Worm (Caenorhabditis elegans): ENCODE results near the gene mdt-8.

mdt-8 gene

DNA sequence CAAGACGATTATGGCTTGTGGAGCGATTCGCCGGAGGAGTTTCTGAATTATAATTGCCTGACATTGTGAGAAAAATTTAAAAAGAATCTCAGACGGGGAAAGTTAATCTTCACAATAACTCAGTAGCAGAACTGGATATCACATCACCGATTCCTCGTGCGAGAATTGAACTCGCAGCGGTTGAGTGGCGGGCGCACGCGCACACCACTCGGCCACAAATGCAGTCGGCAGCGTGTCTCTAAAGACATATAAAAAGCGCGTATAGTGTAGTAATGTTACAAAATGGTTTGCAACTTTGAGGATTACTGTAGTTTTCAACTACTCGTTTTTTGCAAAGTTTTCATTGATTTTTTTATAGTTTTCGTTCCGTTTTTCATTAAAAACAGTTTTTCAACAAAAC is 49.0 kb downstream of the mdt-8 start (continued):
- TF ChIP-seq nhr-232 (tag; optimal IDR thresholded peaks at IDR 0.05), result peak; percentile 94
- no peak for TF ChIP-seq pros-1 (tag; optimal IDR thresholded peaks at IDR 0.05)
- peak; percentile 97 for TF ChIP-seq ceh-24 (tag; optimal IDR thresholded peaks at IDR 0.05)
- TF ChIP-seq pag-3 (tag; optimal IDR thresholded peaks at IDR 0.05; ENCODE audit: borderline replicate concordance), result peak; percentile 80
- TF ChIP-seq dmd-4 (tag; optimal IDR thresholded peaks at IDR 0.05; ENCODE audit: borderline replicate concordance), result peak; percentile 90
- TF ChIP-seq tbx-7 (tag; optimal IDR thresholded peaks at IDR 0.05), result peak; percentile 35
- peak; percentile 93 for TF ChIP-seq unc-86 (tag; optimal IDR thresholded peaks at IDR 0.05)
- TF ChIP-seq lin-11 (tag; optimal IDR thresholded peaks at IDR 0.05), result peak; percentile 94
- TF ChIP-seq pat-9 (tag; optimal IDR thresholded peaks at IDR 0.05), result peak; percentile 97
- no peak for TF ChIP-seq fkh-10 (GFP tag; optimal IDR thresholded peaks at IDR 0.05)
- TF ChIP-seq C38D4.7 (GFP tag; optimal IDR thresholded peaks at IDR 0.05), result peak; percentile 96
- peak; percentile 95 for TF ChIP-seq ceh-9 (tag; optimal IDR thresholded peaks at IDR 0.05)
- peak; percentile 85 for TF ChIP-seq ceh-31 (tag; optimal IDR thresholded peaks at IDR 0.05)
- TF ChIP-seq ceh-19 (GFP tag; optimal IDR thresholded peaks at IDR 0.05), result peak; percentile 96
- peak; percentile 56 for TF ChIP-seq ets-4 (tag; optimal IDR thresholded peaks at IDR 0.05)
- peak; percentile 93 for TF ChIP-seq hlh-13 (GFP tag; optimal IDR thresholded peaks at IDR 0.05)
- no peak for TF ChIP-seq ama-1 (optimal IDR thresholded peaks at IDR 0.05)
- TF ChIP-seq K09A11.1 (tag; optimal IDR thresholded peaks at IDR 0.05; ENCODE audit: insufficient read depth), result peak; percentile 84
- peak; percentile 88 for TF ChIP-seq hlh-8 (tag; optimal IDR thresholded peaks at IDR 0.05)
- TF ChIP-seq elt-4 (tag; optimal IDR thresholded peaks at IDR 0.05), result peak; percentile 53
- peak; percentile 86 for TF ChIP-seq sdc-2 (tag; optimal IDR thresholded peaks at IDR 0.05)
- peak; percentile 97 for TF ChIP-seq syd-9 (tag; optimal IDR thresholded peaks at IDR 0.05)

ce11 chrII:11479076-11479475 is 54.5 kb downstream of the mdt-8 start, which contains the start of gene W02B12.12:
W02B12.12 (minus strand) TSS chrII:11479176.
- TF ChIP-seq zip-5 (tag; optimal IDR thresholded peaks at IDR 0.05) (no peak), T23F11.4 (GFP tag; optimal IDR thresholded peaks at IDR 0.05) (no peak), F13H6.1 (tag; optimal IDR thresholded peaks at IDR 0.05) (no peak), unc-42 (tag; optimal IDR thresholded peaks at IDR 0.05) (no peak), nhr-232 (tag; optimal IDR thresholded peaks at IDR 0.05) (no peak), sox-4 (tag; optimal IDR thresholded peaks at IDR 0.05) (no peak), ttx-3 (tag; optimal IDR thresholded peaks at IDR 0.05) (no peak), sdc-2 (tag; optimal IDR thresholded peaks at IDR 0.05) (no peak), ets-4 (tag; optimal IDR thresholded peaks at IDR 0.05) (no peak), eyg-1 (tag; optimal IDR thresholded peaks at IDR 0.05) (no peak), C08G9.2 (tag; optimal IDR thresholded peaks at IDR 0.05) (no peak), pat-9 (tag; optimal IDR thresholded peaks at IDR 0.05) (no peak), pqm-1 (tag; optimal IDR thresholded peaks at IDR 0.05) (no peak), nfya-1 (tag; optimal IDR thresholded peaks at IDR 0.05) (no peak), ceh-6 (GFP tag; optimal IDR thresholded peaks at IDR 0.05) (no peak), syd-9 (tag; optimal IDR thresholded peaks at IDR 0.05) (no peak), hlh-6 (tag; optimal IDR thresholded peaks at IDR 0.05) (no peak), lin-11 (tag; optimal IDR thresholded peaks at IDR 0.05) (no peak), madf-2 (tag; optimal IDR thresholded peaks at IDR 0.05) (no peak)

Measured in whole organism, late embryonic.